Worm (Caenorhabditis elegans): ENCODE measurements around the gene mutd-1.

DNA sequence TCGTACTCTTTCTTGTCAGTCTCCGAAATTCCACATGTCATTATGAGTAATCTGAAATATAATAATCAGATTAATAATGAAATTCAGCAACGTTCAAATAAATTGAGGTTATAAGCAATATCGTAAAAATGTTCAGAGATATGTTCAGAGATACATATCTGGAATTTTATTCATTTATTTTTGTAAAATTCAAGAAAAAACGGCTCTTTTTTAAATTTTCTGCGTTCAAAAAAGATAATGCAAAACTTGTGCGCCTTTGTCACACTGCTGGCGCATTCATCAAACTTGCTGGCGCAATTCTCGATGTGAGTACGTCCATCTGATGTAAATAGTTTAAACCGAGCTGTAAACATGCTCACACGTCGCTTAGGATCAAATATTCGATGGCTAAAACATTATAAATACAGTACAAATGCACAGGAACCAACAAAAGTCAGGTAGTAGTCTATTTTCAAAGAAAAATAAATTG lies 30.6 kb downstream of the mutd-1 start, which contains the start of the genes rde-8 and ZC477.3:
- no peak for TF ChIP-seq him-1 (tag; optimal IDR thresholded peaks at IDR 0.05)
- TF ChIP-seq W03F9.2 (tag; optimal IDR thresholded peaks at IDR 0.05), result peak; percentile 75
- no peak for TF ChIP-seq dao-5 (tag; optimal IDR thresholded peaks at IDR 0.05)

Data from whole organism, L4/young adult.